Fruit fly (Drosophila melanogaster) whole organism, embryonic: ENCODE results near the gene CG44006.

Experiments
- Abd-B ChIP-seq: fragments of 200-800 bp; sonication (Bioruptor generic); optimal IDR thresholded peaks from 2 replicates; lab custom pipeline; 2018; ENCODE audit warnings: missing biosample characterization, mild to moderate bottlenecking, missing genetic modification characterization, moderate library complexity
- Blimp-1 ChIP-seq: fragments of 200-800 bp; sonication (Bioruptor generic); optimal IDR thresholded peaks from 3 replicates; lab custom pipeline; 2018; ENCODE audit warnings: missing biosample characterization, missing genetic modification characterization, mild to moderate bottlenecking, moderate library complexity, missing genetic modification reagents
- C15 ChIP-seq: fragments of 200-800 bp; sonication (Bioruptor generic); IDR thresholded peaks from 3 replicates; pipeline ENCODE4 v1.3.6; 2022; ENCODE audit warnings: missing biosample characterization, missing genetic modification characterization
- CG10267 ChIP-seq: fragments of 200-800 bp; sonication (Bioruptor generic); optimal IDR thresholded peaks from 2 replicates; lab custom pipeline; 2018; ENCODE audit warnings: missing biosample characterization, mild to moderate bottlenecking, missing genetic modification characterization, moderate library complexity
- CG11247 ChIP-seq: fragments of 200-800 bp; sonication (Bioruptor generic); IDR thresholded peaks from 2 replicates; pipeline ENCODE4 v1.3.6; 2022; ENCODE audit warnings: missing biosample characterization, missing genetic modification characterization
- CG13424 ChIP-seq: fragments of 200-800 bp; sonication (Bioruptor generic); optimal IDR thresholded peaks from 2 replicates; lab custom pipeline; 2019; ENCODE audit warnings: missing biosample characterization, mild to moderate bottlenecking, missing genetic modification characterization, moderate library complexity
- CG14710 ChIP-seq: fragments of 200-800 bp; sonication (Bioruptor generic); optimal IDR thresholded peaks from 3 replicates; lab custom pipeline; 2019; ENCODE audit warnings: missing biosample characterization, mild to moderate bottlenecking, missing genetic modification characterization, moderate library complexity
- CG15269 ChIP-seq: fragments of 200-800 bp; sonication (Bioruptor generic); optimal IDR thresholded peaks from 2 replicates; lab custom pipeline; 2018; ENCODE audit warnings: missing biosample characterization, mild to moderate bottlenecking, missing genetic modification characterization, moderate library complexity
- CG17829 ChIP-seq: fragments of 200-800 bp; optimal IDR thresholded peaks from 2 replicates; lab custom pipeline; 2019; ENCODE audit warnings: missing biosample characterization, mild to moderate bottlenecking, missing genetic modification characterization, moderate library complexity
- CG2202 ChIP-seq: fragments of 200-800 bp; sonication (Bioruptor generic); optimal IDR thresholded peaks from 2 replicates; lab custom pipeline; 2018; ENCODE audit warnings: missing biosample characterization, mild to moderate bottlenecking, missing genetic modification characterization
- CG31388 ChIP-seq: fragments of 200-800 bp; sonication (Bioruptor generic); optimal IDR thresholded peaks from 2 replicates; lab custom pipeline; 2016; ENCODE audit warnings: missing biosample characterization, missing genetic modification characterization
- CG3281 ChIP-seq: fragments of 200-800 bp; sonication (Bioruptor generic); optimal IDR thresholded peaks from 3 replicates; lab custom pipeline; 2017; ENCODE audit warnings: missing biosample characterization, mild to moderate bottlenecking, missing genetic modification characterization
- CG42726 ChIP-seq: fragments of 200-800 bp; sonication (Bioruptor generic); IDR thresholded peaks from 2 replicates; pipeline ENCODE4 v1.3.6; 2022; ENCODE audit warnings: missing biosample characterization, missing genetic modification characterization; ENCODE audit not compliant: partially characterized antibody
- CG4424 ChIP-seq: fragments of 200-800 bp; sonication (Bioruptor generic); optimal IDR thresholded peaks from 3 replicates; lab custom pipeline; 2016; ENCODE audit warnings: missing biosample characterization, missing genetic modification characterization
- CG4617 ChIP-seq: fragments of 200-800 bp; sonication (Bioruptor generic); optimal IDR thresholded peaks from 3 replicates; lab custom pipeline; 2016; ENCODE audit warnings: missing biosample characterization, missing genetic modification characterization, borderline replicate concordance
- CG6683 ChIP-seq: fragments of 200-800 bp; sonication (Bioruptor generic); optimal IDR thresholded peaks from 2 replicates; lab custom pipeline; 2017; ENCODE audit warnings: missing biosample characterization, mild to moderate bottlenecking, missing genetic modification characterization, missing genetic modification reagents
- CG6791 ChIP-seq: fragments of 200-800 bp; sonication (Bioruptor generic); IDR thresholded peaks from 3 replicates; pipeline ENCODE4 v1.3.6; 2022; ENCODE audit warnings: missing biosample characterization, missing genetic modification characterization; ENCODE audit not compliant: partially characterized antibody
- CG9215 ChIP-seq: fragments of 200-800 bp; sonication (Bioruptor generic); IDR thresholded peaks from 2 replicates; pipeline ENCODE4 v1.3.6; 2022; ENCODE audit warnings: missing biosample characterization, missing genetic modification characterization
- CG9876 ChIP-seq: fragments of 200-800 bp; sonication (Bioruptor generic); optimal IDR thresholded peaks from 2 replicates; lab custom pipeline; 2016; ENCODE audit warnings: missing biosample characterization, missing genetic modification characterization
- CTCF ChIP-seq: fragments of 200-800 bp; sonication (Bioruptor generic); optimal IDR thresholded peaks from 2 replicates; lab custom pipeline; 2017; ENCODE audit warnings: missing biosample characterization, mild to moderate bottlenecking, missing genetic modification characterization, moderate library complexity
- CoRest ChIP-seq: fragments of 200-800 bp; sonication (Bioruptor generic); optimal IDR thresholded peaks from 3 replicates; lab custom pipeline; 2018; ENCODE audit warnings: missing biosample characterization, mild to moderate bottlenecking, missing genetic modification characterization, moderate library complexity
- Dip3 ChIP-seq: fragments of 200-800 bp; sonication (Bioruptor generic); optimal IDR thresholded peaks from 3 replicates; lab custom pipeline; 2016; ENCODE audit warnings: missing biosample characterization, missing genetic modification characterization
- Dll ChIP-seq: fragments of 200-800 bp; sonication (Bioruptor generic); IDR thresholded peaks from 4 replicates; pipeline ENCODE4 v1.3.6; 2022; ENCODE audit warnings: missing biosample characterization, missing genetic modification characterization; ENCODE audit not compliant: partially characterized antibody
- HHEX ChIP-seq: fragments of 200-800 bp; sonication (Bioruptor generic); optimal IDR thresholded peaks from 3 replicates; lab custom pipeline; 2017; ENCODE audit warnings: missing biosample characterization, mild to moderate bottlenecking, missing genetic modification characterization, missing genetic modification reagents
- MTF-1 ChIP-seq: fragments of 200-800 bp; sonication (Bioruptor generic); optimal IDR thresholded peaks from 2 replicates; lab custom pipeline; 2018; ENCODE audit warnings: missing biosample characterization, mild to moderate bottlenecking, missing genetic modification characterization, borderline replicate concordance
- NC2α ChIP-seq: fragments of 200-800 bp; sonication (Bioruptor generic); optimal IDR thresholded peaks from 2 replicates; lab custom pipeline; 2016; ENCODE audit warnings: missing biosample characterization, missing genetic modification characterization
- NFAT ChIP-seq: fragments of 200-800 bp; sonication (Bioruptor generic); IDR thresholded peaks from 2 replicates; pipeline ENCODE4 v1.3.6; 2022; ENCODE audit warnings: missing biosample characterization, missing genetic modification characterization
- Oli ChIP-seq: fragments of 200-800 bp; sonication (Bioruptor generic); optimal IDR thresholded peaks from 2 replicates; lab custom pipeline; 2018; ENCODE audit warnings: missing biosample characterization, mild to moderate bottlenecking, missing genetic modification characterization, moderate library complexity
- az2 ChIP-seq: fragments of 200-800 bp; sonication (Bioruptor generic); optimal IDR thresholded peaks from 3 replicates; lab custom pipeline; 2016; ENCODE audit warnings: missing biosample characterization, missing genetic modification characterization
- btn ChIP-seq: fragments of 200-800 bp; sonication (Bioruptor generic); optimal IDR thresholded peaks from 2 replicates; lab custom pipeline; 2016; ENCODE audit warnings: missing biosample characterization, missing genetic modification characterization
- caup ChIP-seq: fragments of 200-800 bp; sonication (Bioruptor generic); optimal IDR thresholded peaks from 3 replicates; lab custom pipeline; 2017; ENCODE audit warnings: missing biosample characterization, mild to moderate bottlenecking, missing genetic modification characterization, moderate library complexity; ENCODE audit not compliant: severe bottlenecking
- crc ChIP-seq: fragments of 200-800 bp; sonication (Bioruptor generic); optimal IDR thresholded peaks from 2 replicates; lab custom pipeline; 2016; ENCODE audit warnings: missing biosample characterization, missing genetic modification characterization
- dan ChIP-seq: fragments of 200-800 bp; sonication (Bioruptor generic); IDR thresholded peaks from 2 replicates; pipeline ENCODE4 v1.3.6; 2022; ENCODE audit warnings: missing biosample characterization, missing genetic modification characterization
- disco-r ChIP-seq: fragments of 200-800 bp; sonication (Bioruptor generic); optimal IDR thresholded peaks from 2 replicates; lab custom pipeline; 2016; ENCODE audit warnings: missing biosample characterization, missing genetic modification characterization
- gro ChIP-seq: fragments of 200-800 bp; sonication (Bioruptor generic); optimal IDR thresholded peaks from 2 replicates; lab custom pipeline; 2016; ENCODE audit warnings: missing biosample characterization, missing genetic modification characterization
- gsb ChIP-seq: fragments of 200-800 bp; sonication (Bioruptor generic); IDR thresholded peaks from 2 replicates; pipeline ENCODE4 v1.3.6; 2022; ENCODE audit warnings: missing biosample characterization, missing genetic modification characterization
- jigr1 ChIP-seq: fragments of 200-800 bp; sonication (Bioruptor generic); IDR thresholded peaks from 3 replicates; pipeline ENCODE4 v1.3.6; 2022; ENCODE audit warnings: missing biosample characterization, missing genetic modification characterization
- lbe ChIP-seq: fragments of 200-800 bp; sonication (Bioruptor generic); optimal IDR thresholded peaks from 2 replicates; lab custom pipeline; 2016; ENCODE audit warnings: missing biosample characterization, mild to moderate bottlenecking, missing genetic modification characterization
- odd ChIP-seq: fragments of 200-800 bp; sonication (Bioruptor generic); optimal IDR thresholded peaks from 2 replicates; lab custom pipeline; 2017; ENCODE audit warnings: missing biosample characterization, mild to moderate bottlenecking, missing genetic modification characterization
- pb ChIP-seq: fragments of 200-800 bp; sonication (Bioruptor generic); optimal IDR thresholded peaks from 3 replicates; lab custom pipeline; 2016; ENCODE audit warnings: missing biosample characterization, missing genetic modification characterization
- pfk ChIP-seq: fragments of 200-800 bp; sonication (Bioruptor generic); optimal IDR thresholded peaks from 2 replicates; lab custom pipeline; 2018; ENCODE audit warnings: missing biosample characterization, mild to moderate bottlenecking, missing genetic modification characterization, moderate library complexity
- phol ChIP-seq: fragments of 200-800 bp; sonication (Bioruptor generic); optimal IDR thresholded peaks from 3 replicates; lab custom pipeline; 2018; ENCODE audit warnings: missing biosample characterization, mild to moderate bottlenecking, missing genetic modification characterization, moderate library complexity
- seq ChIP-seq: fragments of 200-800 bp; sonication (Bioruptor generic); IDR thresholded peaks from 2 replicates; pipeline ENCODE4 v1.3.6; 2022; ENCODE audit warnings: missing biosample characterization, missing genetic modification characterization
- sisA ChIP-seq: fragments of 200-800 bp; sonication (Bioruptor generic); IDR thresholded peaks from 2 replicates; pipeline ENCODE4 v1.3.6; 2022; ENCODE audit warnings: missing biosample characterization, missing genetic modification characterization
- stc ChIP-seq: fragments of 200-800 bp; sonication (Bioruptor generic); IDR thresholded peaks from 2 replicates; pipeline ENCODE4 v1.3.6; 2022; ENCODE audit warnings: missing biosample characterization, missing genetic modification characterization
- tgo ChIP-seq: fragments of 200-800 bp; sonication (Bioruptor generic); IDR thresholded peaks from 3 replicates; pipeline ENCODE4 v1.3.6; 2022; ENCODE audit warnings: missing biosample characterization, missing genetic modification characterization
- tll ChIP-seq, 2 experiments: fragments of 200-800 bp in 1 of 2; fragments of >200 bp in 1 of 2; sonication (Bioruptor generic) in 1 of 2; optimal IDR thresholded peaks; 2 replicates each; lab custom pipeline; 2017 to 2019; ENCODE audit warnings: missing biosample characterization in 2 of 2, missing genetic modification characterization in 2 of 2, mild to moderate bottlenecking in 1 of 2, moderate library complexity in 1 of 2
- trh ChIP-seq: fragments of 200-800 bp; sonication (Bioruptor generic); optimal IDR thresholded peaks from 2 replicates; lab custom pipeline; 2016; ENCODE audit warnings: missing biosample characterization, missing genetic modification characterization
- wdn ChIP-seq: fragments of 200-800 bp; sonication (Bioruptor generic); IDR thresholded peaks from 2 replicates; pipeline ENCODE4 v1.3.6; 2022; ENCODE audit warnings: missing biosample characterization, missing genetic modification characterization

Gene CG44006

DNA sequence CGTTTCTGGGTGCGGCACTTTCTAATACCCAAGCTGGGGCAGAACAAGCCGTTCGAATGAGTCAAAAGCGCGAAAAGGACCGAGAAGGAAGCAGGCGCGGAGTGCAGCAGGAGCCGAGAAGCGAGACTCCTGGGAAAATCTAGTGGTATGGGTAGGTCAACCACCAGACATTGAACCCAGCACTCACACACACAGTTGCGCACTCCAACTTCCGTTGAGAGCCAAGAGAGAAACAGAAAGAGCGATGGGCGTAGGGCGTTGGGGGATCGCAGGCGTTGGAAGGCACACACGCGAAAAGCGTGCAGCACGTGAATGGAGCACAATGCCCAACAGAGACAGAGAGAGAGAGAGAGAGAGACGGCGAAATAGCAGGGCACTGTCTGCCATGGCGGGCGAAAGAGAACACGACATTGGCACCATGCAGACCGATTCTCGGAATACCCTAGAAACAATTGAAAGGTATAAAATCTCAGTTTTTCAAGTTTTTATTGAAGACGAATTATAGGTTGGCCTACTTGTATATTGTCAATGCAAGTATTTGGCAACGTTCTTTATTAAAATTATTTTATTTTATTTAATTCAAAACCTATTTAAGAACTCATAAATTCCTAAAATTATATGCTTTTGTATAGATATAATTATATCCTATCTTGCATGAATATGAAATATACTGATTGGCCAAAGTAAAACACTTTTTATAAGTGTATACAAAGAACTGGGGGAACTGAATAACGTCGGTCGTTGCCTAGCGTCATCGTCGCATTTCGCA, 7.9 kb upstream of the CG44006 start (continued):
- TF ChIP-seq Dll (GFP tag; lab: Robert Waterston, UW) (no peak), CG2202 (tag; lab: Kevin White, UChicago) (no peak), btn (GFP tag; lab: Kevin White, UChicago) (no peak), CG9876 (GFP tag; lab: Kevin White, UChicago) (no peak), stc (no peak), tll (GFP tag; optimal IDR thresholded peaks at IDR 0.05; lab: Kevin White, UChicago) (no peak), phol (tag; lab: Kevin White, UChicago) (no peak), CG6683 (GFP tag; lab: Kevin White, UChicago) (no peak), trh (GFP tag; lab: Kevin White, UChicago) (no peak), seq (GFP tag; lab: Robert Waterston, UW) (no peak), az2 (GFP tag; lab: Kevin White, UChicago) (peak; percentile 26), jigr1 (no peak), pb (no peak), gro (no peak), CG4617 (no peak), lbe (GFP tag; lab: Kevin White, UChicago) (no peak), MTF-1 (no peak), disco-r (GFP tag; lab: Kevin White, UChicago) (no peak), C15 (GFP tag; lab: Robert Waterston, UW) (no peak), CG10267 (tag; lab: Kevin White, UChicago) (peak; percentile 38), HHEX (GFP tag; lab: Kevin White, UChicago) (no peak), NFAT (no peak), Oli (tag; lab: Kevin White, UChicago) (peak; percentile 50), Blimp-1 (GFP tag; lab: Kevin White, UChicago) (peak; percentile 23), caup (no peak), CG4424 (GFP tag; lab: Kevin White, UChicago) (peak; percentile 6), CG14710 (peak; percentile 53), CTCF (GFP tag; lab: Kevin White, UChicago) (no peak), NC2α (GFP tag; lab: Kevin White, UChicago) (no peak), CG17829 (tag; lab: Kevin White, UChicago) (no peak), dan (no peak), crc (no peak), Dip3 (GFP tag; lab: Kevin White, UChicago) (no peak), gsb (no peak), wdn (GFP tag; lab: Robert Waterston, UW) (no peak), CG9215 (no peak), tgo (GFP tag; lab: Robert Waterston, UW) (no peak; the same call in 2 of the 3 replicates), Abd-B (peak; percentile 1), CG3281 (no peak), CG31388 (GFP tag; lab: Kevin White, UChicago) (no peak), CoRest (peak; percentile 30), CG6791 (GFP tag; lab: Robert Waterston, UW) (no peak), pfk (GFP tag; lab: Kevin White, UChicago) (no peak), CG13424 (tag; lab: Kevin White, UChicago) (peak; percentile 61), CG11247 (GFP tag; lab: Robert Waterston, UW) (no peak), CG42726 (GFP tag; lab: Robert Waterston, UW) (no peak), CG15269 (tag; lab: Kevin White, UChicago) (no peak), odd (no peak), sisA (GFP tag; lab: Robert Waterston, UW) (peak; percentile 11; the same call in 1 of the 2 replicates)
